Fruit fly (Drosophila melanogaster): Measurements from ENCODE around the gene CG2685.

DNA sequence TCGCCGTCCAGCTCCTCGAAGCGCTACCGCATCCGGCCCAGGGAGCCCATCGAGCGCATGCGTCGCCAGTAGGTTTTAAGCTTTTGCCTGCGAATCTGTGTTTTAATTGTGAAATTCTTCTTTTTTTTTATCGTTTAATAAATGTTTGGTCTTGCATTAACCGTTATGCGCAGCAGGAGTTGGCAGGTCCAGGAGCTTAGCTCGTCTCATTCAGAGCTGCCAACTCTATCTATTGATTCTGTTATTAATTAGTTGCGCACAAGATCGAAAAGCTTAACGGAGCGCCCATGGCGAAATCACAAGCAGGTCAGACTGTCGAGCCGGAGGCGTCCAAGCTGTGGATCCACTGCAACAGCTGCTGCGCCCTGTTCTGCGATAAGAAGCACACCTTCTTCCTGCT, 12.7 kb upstream of the CG2685 start, which contains the start of gene vilya:
- TF ChIP-seq Pif1B (GFP tag; optimal IDR thresholded peaks at IDR 0.05) (no peak), CG12605 (GFP tag; IDR thresholded peaks at IDR 0.05) (no peak), CG8301 (tag; optimal IDR thresholded peaks at IDR 0.05) (no peak), CG10348 (GFP tag; IDR thresholded peaks at IDR 0.05) (no peak), fd96Ca (GFP tag; IDR thresholded peaks at IDR 0.05) (no peak), gl (tag; optimal IDR thresholded peaks at IDR 0.05) (no peak), EcR (GFP tag; optimal IDR thresholded peaks at IDR 0.05) (no peak), Pif1A (GFP tag; optimal IDR thresholded peaks at IDR 0.05) (no peak), CG13204 (GFP tag; optimal IDR thresholded peaks at IDR 0.05) (no peak), D1 (tag; optimal IDR thresholded peaks at IDR 0.05) (no peak), CG34367 (tag; optimal IDR thresholded peaks at IDR 0.05) (no peak)

Measured in whole organism, pupa.